Worm (Caenorhabditis elegans): Measurements from ENCODE around the gene nhr-59.

DNA sequence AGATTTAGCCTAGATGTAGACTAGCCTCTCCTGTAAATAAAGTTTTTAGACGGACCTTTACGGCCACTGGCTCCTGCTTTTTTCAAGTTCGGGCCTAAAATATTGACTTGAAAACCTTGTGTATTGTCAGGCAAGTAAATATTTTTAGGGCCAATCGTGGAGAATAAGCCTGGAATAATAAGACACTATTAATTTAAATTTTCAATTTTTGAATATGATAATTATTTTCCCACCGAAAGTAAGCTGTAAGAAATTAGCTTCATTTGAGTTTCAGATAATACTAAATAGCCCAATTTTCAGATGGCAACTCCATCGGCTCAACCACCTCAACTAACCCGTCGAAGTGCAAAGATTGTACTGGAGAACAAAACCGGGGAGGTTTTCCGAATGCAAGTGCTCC lies 48.3 kb upstream of the nhr-59 start, which contains the start of gene pud-4:
- TF ChIP-seq lin-15B (tag; optimal IDR thresholded peaks at IDR 0.05) (no peak), lsy-2 (tag; optimal IDR thresholded peaks at IDR 0.05) (no peak), set-16 (GFP tag; IDR thresholded peaks at IDR 0.05) (no peak), lin-39 (tag; optimal IDR thresholded peaks at IDR 0.05) (no peak), snpc-1.2 (GFP tag; IDR thresholded peaks at IDR 0.05) (no peak), cey-2 (tag; optimal IDR thresholded peaks at IDR 0.05; ENCODE audit: borderline replicate concordance, insufficient read depth) (no peak)
